Worm (Caenorhabditis elegans) whole organism, L1 larva: ENCODE measurements around the gene tub-1.

Source experiments
- C04F5.9 ChIP-seq: sonication (generic microtip); optimal IDR thresholded peaks from 2 replicates; lab custom pipeline; 2016; ENCODE audit warnings: missing genetic modification characterization, missing compliant biosample characterization
- F16B12.6 ChIP-seq: fragments of 150-350 bp; optimal IDR thresholded peaks from 2 replicates; lab custom pipeline; 2014; ENCODE audit warnings: missing biosample characterization, missing genetic modification characterization
- aha-1 ChIP-seq: fragments of 150-350 bp; optimal IDR thresholded peaks from 2 replicates; lab custom pipeline; 2014; ENCODE audit warnings: missing biosample characterization, missing genetic modification characterization
- alr-1 ChIP-seq: fragments of 200-800 bp; sonication (Bioruptor generic); optimal IDR thresholded peaks from 2 replicates; lab custom pipeline; 2018; ENCODE audit warnings: borderline replicate concordance, mild to moderate bottlenecking, missing genetic modification characterization, missing compliant biosample characterization
- blmp-1 ChIP-seq: fragments of 150-350 bp; optimal IDR thresholded peaks from 2 replicates; lab custom pipeline; 2014; ENCODE audit warnings: missing biosample characterization, missing genetic modification characterization
- ceh-63 ChIP-seq: fragments of 200-800 bp; sonication (Bioruptor generic); optimal IDR thresholded peaks from 2 replicates; lab custom pipeline; 2018; ENCODE audit warnings: mild to moderate bottlenecking, missing genetic modification characterization, missing compliant biosample characterization
- ceh-8 ChIP-seq: fragments of 200-800 bp; sonication (Bioruptor generic); optimal IDR thresholded peaks from 2 replicates; lab custom pipeline; 2018; ENCODE audit warnings: mild to moderate bottlenecking, missing genetic modification characterization, moderate library complexity, missing compliant biosample characterization
- ceh-82 ChIP-seq, 3 experiments: fragments of 150-350 bp in 1 of 3; sonication (generic microtip) in 2 of 3; optimal IDR thresholded peaks; 2 replicates each; lab custom pipeline; 2014 to 2017; ENCODE audit warnings: missing biosample characterization in 3 of 3, missing genetic modification characterization in 3 of 3
- ces-1 ChIP-seq: fragments of 150-350 bp; optimal IDR thresholded peaks from 2 replicates; lab custom pipeline; 2014; ENCODE audit warnings: missing biosample characterization, missing genetic modification reagents, missing genetic modification characterization
- dpl-1 ChIP-seq, 3 experiments: fragments of 150-350 bp in 2 of 3; sonication (generic microtip) in 1 of 3; optimal IDR thresholded peaks; 2 replicates each; lab custom pipeline; 2014 to 2017; ENCODE audit warnings: missing biosample characterization in 3 of 3, missing genetic modification characterization in 3 of 3, missing genetic modification reagents in 3 of 3
- efl-1 ChIP-seq, 4 experiments: fragments of 150-350 bp; optimal IDR thresholded peaks in 3 of 4; peaks in 1 of 4; 1 replicate in 1 of 4; 2 replicates in 3 of 4; lab custom pipeline; 2014; ENCODE audit warnings: missing biosample characterization in 2 of 4, missing genetic modification characterization in 2 of 4, missing genetic modification reagents in 2 of 4
- efl-3 ChIP-seq: fragments of 200-800 bp; sonication (Bioruptor generic); optimal IDR thresholded peaks from 2 replicates; lab custom pipeline; 2018; ENCODE audit warnings: mild to moderate bottlenecking, missing genetic modification characterization, missing compliant biosample characterization
- egl-27 ChIP-seq, 2 experiments: fragments of 150-350 bp in 1 of 2; sonication (generic microtip); optimal IDR thresholded peaks; 3 replicates each; lab custom pipeline; 2017 to 2018; ENCODE audit warnings: missing biosample characterization in 2 of 2, missing genetic modification characterization in 2 of 2, missing genetic modification reagents in 2 of 2
- elt-2 ChIP-seq: sonication (generic microtip); optimal IDR thresholded peaks from 2 replicates; lab custom pipeline; 2016; ENCODE audit warnings: missing genetic modification characterization, mild to moderate bottlenecking, inconsistent platforms, missing compliant biosample characterization, missing genetic modification reagents
- elt-3 ChIP-seq, 6 experiments: fragments of 150-350 bp in 1 of 6; sonication (generic microtip); optimal IDR thresholded peaks; 2 replicates each; lab custom pipeline; 2017 to 2018; ENCODE audit warnings: missing biosample characterization in 6 of 6, missing genetic modification characterization in 6 of 6, inconsistent platforms in 1 of 6
- ets-5 ChIP-seq: fragments of 200-800 bp; sonication (Bioruptor generic); IDR thresholded peaks from 2 replicates; pipeline ENCODE4 v1.3.6; 2022; ENCODE audit warnings: missing genetic modification characterization, missing compliant biosample characterization
- grh-1 ChIP-seq: fragments of 200-800 bp; sonication (Bioruptor generic); IDR thresholded peaks from 2 replicates; pipeline ENCODE4 v1.3.6; 2022; ENCODE audit warnings: missing genetic modification reagents, missing genetic modification characterization, missing compliant biosample characterization
- hlh-17 ChIP-seq: fragments of 200-800 bp; sonication (Bioruptor generic); optimal IDR thresholded peaks from 2 replicates; lab custom pipeline; 2018; ENCODE audit warnings: missing genetic modification characterization, mild to moderate bottlenecking, missing compliant biosample characterization, moderate library complexity, borderline replicate concordance
- hpl-2 ChIP-seq: fragments of 150-350 bp; optimal IDR thresholded peaks from 2 replicates; lab custom pipeline; 2014; ENCODE audit warnings: missing biosample characterization, missing genetic modification reagents, missing genetic modification characterization
- isw-1 ChIP-seq: fragments of 200-800 bp; sonication (Bioruptor generic); IDR thresholded peaks from 2 replicates; pipeline ENCODE4 v1.3.6; 2022; ENCODE audit warnings: missing genetic modification characterization, missing compliant biosample characterization
- jun-1 ChIP-seq: fragments of 150-350 bp; optimal IDR thresholded peaks from 2 replicates; lab custom pipeline; 2014; ENCODE audit warnings: missing biosample characterization, missing genetic modification reagents, missing genetic modification characterization
- lin-13 ChIP-seq: fragments of 150-350 bp; optimal IDR thresholded peaks from 2 replicates; lab custom pipeline; 2014; ENCODE audit warnings: missing biosample characterization, missing genetic modification reagents, missing genetic modification characterization
- lin-14 ChIP-seq: fragments of 200-800 bp; sonication (Bioruptor generic); optimal IDR thresholded peaks from 2 replicates; lab custom pipeline; 2018; ENCODE audit warnings: mild to moderate bottlenecking, missing genetic modification characterization, moderate library complexity, missing compliant biosample characterization
- lin-15B ChIP-seq: fragments of 150-350 bp; sonication (generic microtip); optimal IDR thresholded peaks from 3 replicates; lab custom pipeline; 2014; ENCODE audit warnings: missing biosample characterization, missing genetic modification characterization
- lin-35 ChIP-seq, 2 experiments: fragments of 150-350 bp; optimal IDR thresholded peaks; 2 replicates each; lab custom pipeline; 2014; ENCODE audit warnings: missing biosample characterization in 2 of 2, missing genetic modification characterization in 2 of 2, missing genetic modification reagents in 2 of 2
- lin-39 ChIP-seq: fragments of 150-350 bp; optimal IDR thresholded peaks from 2 replicates; lab custom pipeline; 2014; ENCODE audit warnings: missing biosample characterization, missing genetic modification reagents, missing genetic modification characterization
- lir-3 ChIP-seq: sonication (generic microtip); optimal IDR thresholded peaks from 2 replicates; lab custom pipeline; 2016; ENCODE audit warnings: mild to moderate bottlenecking, missing genetic modification characterization, moderate library complexity, missing compliant biosample characterization; ENCODE audit not compliant: poor library complexity
- mab-9 ChIP-seq: fragments of 200-800 bp; sonication (Bioruptor generic); IDR thresholded peaks from 2 replicates; pipeline ENCODE4 v1.3.6; 2022; ENCODE audit warnings: missing genetic modification reagents, missing genetic modification characterization, missing compliant biosample characterization
- mef-2 ChIP-seq: fragments of 150-350 bp; optimal IDR thresholded peaks from 2 replicates; lab custom pipeline; 2014; ENCODE audit warnings: missing biosample characterization, missing genetic modification characterization
- nhr-11 ChIP-seq: fragments of 150-350 bp; optimal IDR thresholded peaks from 2 replicates; lab custom pipeline; 2014; ENCODE audit warnings: missing biosample characterization, missing genetic modification characterization
- nhr-20 ChIP-seq: sonication (generic microtip); optimal IDR thresholded peaks from 2 replicates; lab custom pipeline; 2016; ENCODE audit warnings: mild to moderate bottlenecking, missing genetic modification characterization, missing compliant biosample characterization
- nhr-47 ChIP-seq: sonication (generic microtip); optimal IDR thresholded peaks from 2 replicates; lab custom pipeline; 2016; ENCODE audit warnings: mild to moderate bottlenecking, missing genetic modification characterization, moderate library complexity, missing compliant biosample characterization
- nhr-71 ChIP-seq: sonication (generic microtip); optimal IDR thresholded peaks from 2 replicates; lab custom pipeline; 2016; ENCODE audit warnings: mild to moderate bottlenecking, missing genetic modification characterization, moderate library complexity, missing compliant biosample characterization
- nhr-77 ChIP-seq: fragments of 150-350 bp; optimal IDR thresholded peaks from 2 replicates; lab custom pipeline; 2014; ENCODE audit warnings: missing biosample characterization, missing genetic modification characterization
- nhr-84 ChIP-seq: sonication (generic microtip); optimal IDR thresholded peaks from 2 replicates; lab custom pipeline; 2017; ENCODE audit warnings: missing biosample characterization, missing genetic modification characterization
- pag-3 ChIP-seq: sonication (generic microtip); optimal IDR thresholded peaks from 2 replicates; lab custom pipeline; 2017; ENCODE audit warnings: missing genetic modification characterization, mild to moderate bottlenecking, missing compliant biosample characterization, antibody characterized with exemption, borderline replicate concordance; ENCODE audit not compliant: insufficient read depth
- pax-3 ChIP-seq: fragments of 200-800 bp; sonication (Bioruptor generic); optimal IDR thresholded peaks from 2 replicates; lab custom pipeline; 2018; ENCODE audit warnings: mild to moderate bottlenecking, missing genetic modification characterization, moderate library complexity, missing compliant biosample characterization
- pqm-1 ChIP-seq: sonication (generic microtip); optimal IDR thresholded peaks from 3 replicates; lab custom pipeline; 2017; ENCODE audit warnings: missing biosample characterization, missing genetic modification characterization
- skn-1 ChIP-seq: fragments of 150-350 bp; optimal IDR thresholded peaks from 2 replicates; lab custom pipeline; 2014; ENCODE audit warnings: missing biosample characterization, missing genetic modification characterization
- snpc-4 ChIP-seq: fragments of 150-350 bp; optimal IDR thresholded peaks from 2 replicates; lab custom pipeline; 2014; ENCODE audit warnings: missing biosample characterization, missing genetic modification characterization
- sox-4 ChIP-seq: sonication (generic microtip); optimal IDR thresholded peaks from 2 replicates; lab custom pipeline; 2016; ENCODE audit warnings: missing genetic modification characterization, missing compliant biosample characterization
- swsn-7 ChIP-seq: sonication (generic microtip); optimal IDR thresholded peaks from 2 replicates; lab custom pipeline; 2016; ENCODE audit warnings: missing genetic modification characterization, missing compliant biosample characterization
- unc-30 ChIP-seq: sonication (generic microtip); optimal IDR thresholded peaks from 2 replicates; lab custom pipeline; 2017; ENCODE audit warnings: missing biosample characterization, missing genetic modification characterization
- unc-62 ChIP-seq: fragments of 150-350 bp; optimal IDR thresholded peaks from 2 replicates; lab custom pipeline; 2014; ENCODE audit warnings: missing biosample characterization, missing genetic modification reagents, missing genetic modification characterization
- unc-98 ChIP-seq: fragments of 200-800 bp; sonication (Bioruptor generic); IDR thresholded peaks from 2 replicates; pipeline ENCODE4 v1.3.6; 2022; ENCODE audit warnings: missing genetic modification characterization, missing compliant biosample characterization
- xbp-1 ChIP-seq: sonication (generic microtip); optimal IDR thresholded peaks from 2 replicates; lab custom pipeline; 2016; ENCODE audit warnings: missing genetic modification characterization, missing compliant biosample characterization
- zag-1 ChIP-seq: fragments of 150-350 bp; optimal IDR thresholded peaks from 2 replicates; lab custom pipeline; 2014; ENCODE audit warnings: missing biosample characterization, missing genetic modification characterization

Gene tub-1

DNA sequence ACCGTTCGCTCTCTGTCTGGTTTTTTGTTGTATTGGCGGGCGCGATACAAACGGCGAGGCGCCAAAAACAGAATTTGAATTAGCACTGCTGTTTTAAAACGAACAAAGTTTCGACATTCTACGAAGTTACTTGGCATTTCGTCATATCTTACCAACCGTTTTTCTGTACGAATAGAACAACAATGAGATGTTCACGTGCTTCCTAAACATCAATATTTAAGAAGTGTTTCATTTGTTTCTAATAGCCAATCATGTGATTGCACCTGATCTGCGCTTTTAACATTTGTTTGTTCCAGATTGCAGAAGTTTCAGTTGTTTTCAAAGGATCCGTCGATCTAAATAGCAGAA lies 27.7 kb downstream of the tub-1 start:
- no peak for TF ChIP-seq pqm-1 (tag; lab: Kevin White, UChicago)
- TF ChIP-seq efl-1 (optimal IDR thresholded peaks at IDR 0.05; lab: Kevin White, UChicago): no peak
- TF ChIP-seq efl-1 (GFP tag; optimal IDR thresholded peaks at IDR 0.05 in 1 of 2; lab: Kevin White, UChicago): peak in 1 of 2 experiments; percentile 95
- no peak for TF ChIP-seq C04F5.9 (tag; lab: Kevin White, UChicago)
- peak; percentile 18 for TF ChIP-seq lin-13 (GFP tag; lab: Kevin White, UChicago)
- TF ChIP-seq ceh-63 (GFP tag; lab: Kevin White, UChicago): no peak
- TF ChIP-seq mab-9 (GFP tag; lab: Robert Waterston, UW): no peak
- no peak for TF ChIP-seq lin-14 (GFP tag; lab: Kevin White, UChicago)
- TF ChIP-seq dpl-1 (GFP tag; optimal IDR thresholded peaks at IDR 0.05; lab: Kevin White, UChicago): peak in 2 of 3 experiments; percentile 6 to 19
- TF ChIP-seq, all 84 proteins: peak for 3

DNA sequence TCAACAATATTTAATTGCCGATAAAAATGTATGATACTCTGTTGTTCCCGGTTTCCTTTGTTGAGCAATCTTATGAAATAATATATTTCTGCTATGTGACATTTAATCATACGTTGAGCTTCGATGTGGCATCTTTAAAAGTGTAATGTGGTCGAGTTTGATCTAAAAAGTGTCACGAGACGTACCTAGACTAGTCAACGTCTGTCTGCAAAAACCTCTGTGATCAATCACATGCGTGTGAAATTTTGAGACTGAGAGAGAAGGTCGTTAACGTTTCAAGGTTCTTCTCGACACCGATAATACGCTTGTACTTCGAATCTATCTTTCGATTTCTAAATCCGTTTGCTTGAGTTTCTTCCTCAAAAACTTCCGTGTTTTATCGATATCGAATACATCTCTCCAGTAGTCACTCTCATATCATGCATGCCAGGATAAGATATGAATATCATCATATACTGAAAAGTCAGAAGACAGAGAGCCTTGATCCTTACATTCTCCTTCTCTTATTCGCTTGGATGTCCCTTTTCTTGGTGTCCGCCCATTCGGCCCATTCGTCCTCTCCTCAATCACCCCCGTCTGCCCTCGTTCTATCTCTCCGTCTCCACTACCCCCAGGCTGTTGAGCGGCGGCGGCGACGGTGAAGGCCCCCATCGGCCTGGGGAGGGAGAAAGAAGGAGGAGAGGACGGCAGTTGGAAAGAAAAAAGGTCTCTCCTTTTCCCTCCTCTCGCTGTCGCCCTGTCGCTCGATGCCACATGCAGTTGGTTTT lies 28.3 kb downstream of the tub-1 start:
- TF ChIP-seq hlh-17 (GFP tag; lab: Kevin White, UChicago) (no peak), hpl-2 (no peak), elt-3 (tag; optimal IDR thresholded peaks at IDR 0.05; lab: Kevin White, UChicago) (peak in 5 of 6 experiments; percentile 9 to 77 (median 50)), isw-1 (GFP tag; lab: Robert Waterston, UW) (no peak), mab-9 (GFP tag; lab: Robert Waterston, UW) (no peak), efl-1 (optimal IDR thresholded peaks at IDR 0.05; lab: Kevin White, UChicago) (peak; percentile 6 to 33), efl-1 (GFP tag; optimal IDR thresholded peaks at IDR 0.05 in 1 of 2; lab: Kevin White, UChicago) (peak; percentile 12 to 58), F16B12.6 (peak; percentile 11), mef-2 (no peak), lin-15B (peak; percentile 14), lin-14 (GFP tag; lab: Kevin White, UChicago) (peak; percentile 82), elt-2 (peak; percentile 17), lin-13 (GFP tag; lab: Kevin White, UChicago) (no peak), ces-1 (no peak), skn-1 (peak; percentile 43), sox-4 (tag; lab: Kevin White, UChicago) (no peak), ceh-8 (GFP tag; lab: Kevin White, UChicago) (peak; percentile 42), nhr-77 (tag; lab: Kevin White, UChicago) (no peak), aha-1 (tag; lab: Kevin White, UChicago) (peak; percentile 22), lin-39 (peak; percentile 56), xbp-1 (peak; percentile 72), pag-3 (tag; lab: Kevin White, UChicago) (peak; percentile 81), efl-3 (GFP tag; lab: Kevin White, UChicago) (no peak), nhr-84 (tag; lab: Kevin White, UChicago) (no peak), zag-1 (tag; lab: Kevin White, UChicago) (no peak), unc-62 (GFP tag; lab: Kevin White, UChicago) (no peak), ets-5 (GFP tag; lab: Robert Waterston, UW) (no peak), unc-98 (no peak), blmp-1 (tag; lab: Kevin White, UChicago) (peak; percentile 55), nhr-47 (tag; lab: Kevin White, UChicago) (peak; percentile 59), nhr-71 (tag; lab: Kevin White, UChicago) (peak; percentile 93), ceh-82 (tag; optimal IDR thresholded peaks at IDR 0.05; lab: Kevin White, UChicago) (peak in 2 of 3 experiments; percentile 39 to 41), snpc-4 (tag; lab: Kevin White, UChicago) (no peak), nhr-11 (peak; percentile 30), jun-1 (no peak), pax-3 (peak; percentile 14), nhr-20 (peak; percentile 92), swsn-7 (peak; percentile 27), grh-1 (GFP tag; lab: Robert Waterston, UW) (peak; percentile 70), lin-35 (GFP tag; optimal IDR thresholded peaks at IDR 0.05; lab: Kevin White, UChicago) (peak; percentile 19 to 75), lir-3 (tag; lab: Kevin White, UChicago) (peak; percentile 33), unc-30 (tag; lab: Kevin White, UChicago) (no peak), egl-27 (tag; optimal IDR thresholded peaks at IDR 0.05; lab: Kevin White, UChicago) (no peak), alr-1 (no peak)
